Fruit fly (Drosophila melanogaster): ENCODE measurements around the gene CG13994.

CG13994 gene

dm6 chr2L:6065823-6066222 is 3.0 kb downstream of the CG13994 start, which contains the start of the genes Fbw5 and CG9147 (continued):
- peak; percentile 100 for TF ChIP-seq HLH3B (GFP tag; IDR thresholded peaks at IDR 0.05)
- peak; percentile 97 for TF ChIP-seq mirr (GFP tag; optimal IDR thresholded peaks at IDR 0.05)
- TF ChIP-seq CG2712 (tag; optimal IDR thresholded peaks at IDR 0.05) = peak; percentile 99
- TF ChIP-seq CG6254 (GFP tag; optimal IDR thresholded peaks at IDR 0.05) = peak; percentile 95
- TF ChIP-seq gcm2 (GFP tag; optimal IDR thresholded peaks at IDR 0.05) = peak; percentile 98
- TF ChIP-seq Atf3 (GFP tag; optimal IDR thresholded peaks at IDR 0.05) = peak; percentile 99
- TF ChIP-seq CG31441 (GFP tag; IDR thresholded peaks at IDR 0.05) = peak; percentile 99
- peak; percentile 99 for TF ChIP-seq CG9817 (tag; optimal IDR thresholded peaks at IDR 0.05)
- TF ChIP-seq CG31224 (GFP tag; IDR thresholded peaks at IDR 0.05) = peak; percentile 96
- TF ChIP-seq lilli (GFP tag; optimal IDR thresholded peaks at IDR 0.05) = peak; percentile 100
- TF ChIP-seq luna (GFP tag; optimal IDR thresholded peaks at IDR 0.05) = peak; percentile 99
- peak; percentile 98 for TF ChIP-seq CG11085 (GFP tag; IDR thresholded peaks at IDR 0.05)
- TF ChIP-seq sens (GFP tag) = peak; percentile 100
- peak; percentile 97 for TF ChIP-seq Hey (tag; optimal IDR thresholded peaks at IDR 0.05)
- peak; percentile 100 for TF ChIP-seq CG13624 (GFP tag; optimal IDR thresholded peaks at IDR 0.05)
- peak; percentile 100 for TF ChIP-seq CG12219 (GFP tag; optimal IDR thresholded peaks at IDR 0.05)
- peak; percentile 97 for TF ChIP-seq ab (GFP tag; optimal IDR thresholded peaks at IDR 0.05)
- peak; percentile 70 for TF ChIP-seq HLH4C (GFP tag; IDR thresholded peaks at IDR 0.05; ENCODE audit: partially characterized antibody)
- TF ChIP-seq lmd (GFP tag; IDR thresholded peaks at IDR 0.05) = peak; percentile 100
- TF ChIP-seq CG6654 (GFP tag; optimal IDR thresholded peaks at IDR 0.05) = peak; percentile 91
- TF ChIP-seq Hmx (GFP tag; optimal IDR thresholded peaks at IDR 0.05) = peak; percentile 98
- peak; percentile 99 for TF ChIP-seq CG8388 (GFP tag; optimal IDR thresholded peaks at IDR 0.05)
- no peak for TF ChIP-seq lov (optimal IDR thresholded peaks at IDR 0.05)
- TF ChIP-seq lov (GFP tag; IDR thresholded peaks at IDR 0.05) = peak; percentile 99
- peak; percentile 99 for TF ChIP-seq CG12299 (tag; optimal IDR thresholded peaks at IDR 0.05)
- TF ChIP-seq chif (GFP tag; optimal IDR thresholded peaks at IDR 0.05) = peak; percentile 99 to 100
- TF ChIP-seq psq (GFP tag; optimal IDR thresholded peaks at IDR 0.05) = peak; percentile 97
- TF ChIP-seq pan (optimal IDR thresholded peaks at IDR 0.05) = peak in 1 of 2 experiments; percentile 25
- TF ChIP-seq pan (GFP tag; optimal IDR thresholded peaks at IDR 0.05 in 1 of 2, IDR thresholded peaks at IDR 0.05 in 1 of 2) = peak; percentile 70 to 99
- TF ChIP-seq CG13424 (tag; optimal IDR thresholded peaks at IDR 0.05) = peak; percentile 100
- peak; percentile 99 for TF ChIP-seq lbe (GFP tag; optimal IDR thresholded peaks at IDR 0.05)
- TF ChIP-seq tup (GFP tag; optimal IDR thresholded peaks at IDR 0.05) = peak; percentile 99
- peak; percentile 99 for TF ChIP-seq salm (tag; optimal IDR thresholded peaks at IDR 0.05)
- TF ChIP-seq CG1024 (GFP tag; IDR thresholded peaks at IDR 0.05) = peak; percentile 98
- TF ChIP-seq amos (GFP tag; IDR thresholded peaks at IDR 0.05; ENCODE audit: partially characterized antibody) = peak; percentile 52; the same call in 1 of the 2 replicates
- peak; percentile 100 for TF ChIP-seq Oli (tag; optimal IDR thresholded peaks at IDR 0.05)
- peak; percentile 98 for TF ChIP-seq dati (GFP tag; IDR thresholded peaks at IDR 0.05)
- peak; percentile 99 for TF ChIP-seq sens-2 (GFP tag; IDR thresholded peaks at IDR 0.05)
- TF ChIP-seq CG16813 (GFP tag; IDR thresholded peaks at IDR 0.05; ENCODE audit: partially characterized antibody) = peak; percentile 46; the same call in 1 of the 3 replicates
- peak; percentile 100 for TF ChIP-seq CG8924 (tag; optimal IDR thresholded peaks at IDR 0.05)
- TF ChIP-seq ken (GFP tag; IDR thresholded peaks at IDR 0.05) = peak; percentile 100
- TF ChIP-seq CG34422 (GFP tag; IDR thresholded peaks at IDR 0.05) = peak; percentile 99
- peak; percentile 65 for TF ChIP-seq Dll (GFP tag; IDR thresholded peaks at IDR 0.05; ENCODE audit: partially characterized antibody)
- TF ChIP-seq HmgD (GFP tag; optimal IDR thresholded peaks at IDR 0.05) = peak; percentile 99
- peak; percentile 99 for TF ChIP-seq CG10147 (GFP tag; optimal IDR thresholded peaks at IDR 0.05)
- peak; percentile 100 for TF ChIP-seq CG11247 (GFP tag; IDR thresholded peaks at IDR 0.05)
- peak; percentile 98 for TF ChIP-seq Lim3 (GFP tag; IDR thresholded peaks at IDR 0.05)
- TF ChIP-seq CG3163 (GFP tag; optimal IDR thresholded peaks at IDR 0.05) = peak; percentile 95
- TF ChIP-seq E2f2 (GFP tag; IDR thresholded peaks at IDR 0.05) = peak; percentile 95
- TF ChIP-seq Dip3 (GFP tag; optimal IDR thresholded peaks at IDR 0.05) = peak; percentile 99
- peak; percentile 99 for TF ChIP-seq CG11723 (GFP tag; optimal IDR thresholded peaks at IDR 0.05)
- TF ChIP-seq CG18262 (tag; optimal IDR thresholded peaks at IDR 0.05) = peak; percentile 99

All from whole organism, embryonic.